Fruit fly (Drosophila melanogaster) whole organism, embryonic: Measurements from ENCODE around the gene Egfrap.

ENCODE experiments used
- Asciz ChIP-seq: fragments of 200-800 bp; sonication (Bioruptor generic); optimal IDR thresholded peaks from 2 replicates; lab custom pipeline; 2017; ENCODE audit warnings: missing biosample characterization, mild to moderate bottlenecking, missing genetic modification characterization, missing genetic modification reagents
- B-H1 ChIP-seq: fragments of 200-800 bp; sonication (Bioruptor generic); IDR thresholded peaks from 3 replicates; pipeline ENCODE4 v1.3.6; 2022; ENCODE audit warnings: missing biosample characterization, missing genetic modification characterization
- Bdp1 ChIP-seq: fragments of 200-800 bp; sonication (Bioruptor generic); optimal IDR thresholded peaks from 3 replicates; lab custom pipeline; 2016; ENCODE audit warnings: missing biosample characterization, missing genetic modification characterization
- CG10267 ChIP-seq: fragments of 200-800 bp; sonication (Bioruptor generic); optimal IDR thresholded peaks from 2 replicates; lab custom pipeline; 2018; ENCODE audit warnings: missing biosample characterization, mild to moderate bottlenecking, missing genetic modification characterization, moderate library complexity
- CG11723 ChIP-seq: fragments of 200-800 bp; sonication (Bioruptor generic); optimal IDR thresholded peaks from 2 replicates; lab custom pipeline; 2017; ENCODE audit warnings: missing biosample characterization, mild to moderate bottlenecking, missing genetic modification characterization
- CG12391 ChIP-seq: fragments of 200-800 bp; sonication (Bioruptor generic); optimal IDR thresholded peaks from 3 replicates; lab custom pipeline; 2018; ENCODE audit warnings: missing biosample characterization, mild to moderate bottlenecking, missing genetic modification characterization, moderate library complexity
- CG13775 ChIP-seq: fragments of 200-800 bp; sonication (Bioruptor generic); optimal IDR thresholded peaks from 3 replicates; lab custom pipeline; 2017; ENCODE audit warnings: missing biosample characterization, mild to moderate bottlenecking, missing genetic modification characterization
- CG14965 ChIP-seq: fragments of 200-800 bp; sonication (Bioruptor generic); optimal IDR thresholded peaks from 2 replicates; lab custom pipeline; 2016; ENCODE audit warnings: missing biosample characterization, missing genetic modification characterization, borderline replicate concordance
- CG15011 ChIP-seq: fragments of 200-800 bp; sonication (Bioruptor generic); optimal IDR thresholded peaks from 3 replicates; lab custom pipeline; 2018; ENCODE audit warnings: missing biosample characterization, mild to moderate bottlenecking, missing genetic modification characterization
- CG1529 ChIP-seq: fragments of 200-800 bp; sonication (Bioruptor generic); optimal IDR thresholded peaks from 3 replicates; lab custom pipeline; 2018; ENCODE audit warnings: missing biosample characterization, missing genetic modification characterization
- CG2199 ChIP-seq: fragments of 200-800 bp; sonication (Bioruptor generic); IDR thresholded peaks from 3 replicates; pipeline ENCODE4 v1.3.6; 2022; ENCODE audit warnings: missing biosample characterization, missing genetic modification characterization
- CG2678 ChIP-seq: fragments of 200-800 bp; sonication (Bioruptor generic); optimal IDR thresholded peaks from 3 replicates; lab custom pipeline; 2019; ENCODE audit warnings: missing biosample characterization, mild to moderate bottlenecking, missing genetic modification characterization, moderate library complexity
- CG5245 ChIP-seq: fragments of 200-800 bp; sonication (Bioruptor generic); optimal IDR thresholded peaks from 3 replicates; lab custom pipeline; 2016; ENCODE audit warnings: missing biosample characterization, missing genetic modification characterization
- CG7271 ChIP-seq: fragments of 200-800 bp; sonication (Bioruptor generic); optimal IDR thresholded peaks from 2 replicates; lab custom pipeline; 2018; ENCODE audit warnings: missing biosample characterization, mild to moderate bottlenecking, missing genetic modification characterization, moderate library complexity
- CG8944 ChIP-seq: fragments of 200-800 bp; sonication (Bioruptor generic); optimal IDR thresholded peaks from 3 replicates; lab custom pipeline; 2016; ENCODE audit warnings: missing biosample characterization, missing genetic modification characterization
- CHES-1-like ChIP-seq: fragments of 200-800 bp; sonication (Bioruptor generic); optimal IDR thresholded peaks from 2 replicates; lab custom pipeline; 2016; ENCODE audit warnings: missing biosample characterization, missing genetic modification characterization
- Camta ChIP-seq: fragments of 200-800 bp; sonication (Bioruptor generic); optimal IDR thresholded peaks from 2 replicates; lab custom pipeline; 2016; ENCODE audit warnings: missing biosample characterization, missing genetic modification characterization
- CkIIα-i1 ChIP-seq: fragments of 200-800 bp; sonication (Bioruptor generic); IDR thresholded peaks from 2 replicates; pipeline ENCODE4 v1.3.6; 2022; ENCODE audit warnings: missing biosample characterization, missing genetic modification characterization
- Deaf1 ChIP-seq: fragments of 200-800 bp; optimal IDR thresholded peaks from 3 replicates; lab custom pipeline; 2019; ENCODE audit warnings: missing biosample characterization, mild to moderate bottlenecking, missing genetic modification characterization, moderate library complexity
- Doc2 ChIP-seq: fragments of 200-800 bp; sonication (Bioruptor generic); IDR thresholded peaks from 2 replicates; pipeline ENCODE4 v1.3.6; 2022; ENCODE audit warnings: missing biosample characterization, missing genetic modification characterization
- GATAe ChIP-seq: fragments of 200-800 bp; sonication (Bioruptor generic); conservative IDR thresholded peaks from 2 replicates; pipeline ENCODE4 v1.3.6; 2022; ENCODE audit warnings: missing biosample characterization, missing genetic modification characterization
- HHEX ChIP-seq: fragments of 200-800 bp; sonication (Bioruptor generic); optimal IDR thresholded peaks from 3 replicates; lab custom pipeline; 2017; ENCODE audit warnings: missing biosample characterization, mild to moderate bottlenecking, missing genetic modification characterization, missing genetic modification reagents
- HLHmδ ChIP-seq: fragments of 200-800 bp; sonication (Bioruptor generic); optimal IDR thresholded peaks from 2 replicates; lab custom pipeline; 2018; ENCODE audit warnings: missing biosample characterization, mild to moderate bottlenecking, missing genetic modification characterization, moderate library complexity
- Hey ChIP-seq: fragments of 200-800 bp; sonication (Bioruptor generic); optimal IDR thresholded peaks from 3 replicates; lab custom pipeline; 2018; ENCODE audit warnings: missing biosample characterization, mild to moderate bottlenecking, missing genetic modification characterization
- Hr3 ChIP-seq: fragments of 200-800 bp; sonication (Bioruptor generic); optimal IDR thresholded peaks from 3 replicates; lab custom pipeline; 2016; ENCODE audit warnings: missing biosample characterization, missing genetic modification characterization
- Neu2 ChIP-seq: fragments of 200-800 bp; sonication (Bioruptor generic); optimal IDR thresholded peaks from 3 replicates; lab custom pipeline; 2016; ENCODE audit warnings: missing biosample characterization, missing genetic modification characterization, borderline replicate concordance
- Optix ChIP-seq: fragments of 200-800 bp; sonication (Bioruptor generic); IDR thresholded peaks from 3 replicates; pipeline ENCODE4 v1.3.6; 2022; ENCODE audit warnings: missing biosample characterization, missing genetic modification characterization
- Sox102F ChIP-seq: fragments of 200-800 bp; sonication (Bioruptor generic); optimal IDR thresholded peaks from 2 replicates; lab custom pipeline; 2018; ENCODE audit warnings: missing biosample characterization, mild to moderate bottlenecking, missing genetic modification characterization, moderate library complexity
- abd-A ChIP-seq: fragments of 200-800 bp; sonication (Bioruptor generic); optimal IDR thresholded peaks from 3 replicates; lab custom pipeline; 2019; ENCODE audit warnings: missing biosample characterization, mild to moderate bottlenecking, missing genetic modification characterization, moderate library complexity
- al ChIP-seq: fragments of 200-800 bp; sonication (Bioruptor generic); IDR thresholded peaks from 2 replicates; pipeline ENCODE4 v1.3.6; 2022; ENCODE audit warnings: missing biosample characterization, missing genetic modification characterization
- caup ChIP-seq: fragments of 200-800 bp; sonication (Bioruptor generic); optimal IDR thresholded peaks from 3 replicates; lab custom pipeline; 2017; ENCODE audit warnings: missing biosample characterization, mild to moderate bottlenecking, missing genetic modification characterization, moderate library complexity; ENCODE audit not compliant: severe bottlenecking
- chinmo ChIP-seq: fragments of 200-800 bp; sonication (Bioruptor generic); IDR thresholded peaks from 4 replicates; pipeline ENCODE4 v1.3.6; 2022; ENCODE audit warnings: missing biosample characterization, missing genetic modification characterization; ENCODE audit not compliant: partially characterized antibody
- chn ChIP-seq: fragments of 200-800 bp; sonication (Bioruptor generic); optimal IDR thresholded peaks from 2 replicates; lab custom pipeline; 2016; ENCODE audit warnings: missing biosample characterization, missing genetic modification characterization
- dpn ChIP-seq, 2 experiments: fragments of 200-800 bp; sonication (Bioruptor generic); optimal IDR thresholded peaks; 3 replicates each; lab custom pipeline; 2016; ENCODE audit warnings: missing biosample characterization in 2 of 2, missing genetic modification characterization in 2 of 2
- fd102C ChIP-seq: fragments of 200-800 bp; sonication (Bioruptor generic); optimal IDR thresholded peaks from 2 replicates; lab custom pipeline; 2018; ENCODE audit warnings: missing biosample characterization, mild to moderate bottlenecking, missing genetic modification characterization, moderate library complexity
- grn ChIP-seq: fragments of 200-800 bp; sonication (Bioruptor generic); optimal IDR thresholded peaks from 3 replicates; lab custom pipeline; 2017; ENCODE audit warnings: missing biosample characterization, missing genetic modification characterization
- hkb ChIP-seq, 2 experiments: fragments of 200-800 bp in 1 of 2; fragments of >200 bp in 1 of 2; sonication (Bioruptor generic) in 1 of 2; IDR thresholded peaks in 1 of 2; optimal IDR thresholded peaks in 1 of 2; 2 replicates each; pipeline versions ENCODE4 v1.3.6 to Lab custom; 2017 to 2022; ENCODE audit warnings: missing biosample characterization in 1 of 2, missing genetic modification characterization in 1 of 2
- pb ChIP-seq: fragments of 200-800 bp; sonication (Bioruptor generic); optimal IDR thresholded peaks from 3 replicates; lab custom pipeline; 2016; ENCODE audit warnings: missing biosample characterization, missing genetic modification characterization
- peb ChIP-seq: fragments of 200-800 bp; sonication (Bioruptor generic); IDR thresholded peaks from 2 replicates; pipeline ENCODE4 v1.3.6; 2022; ENCODE audit warnings: missing biosample characterization, missing genetic modification characterization
- sima ChIP-seq: fragments of 200-800 bp; sonication (Bioruptor generic); optimal IDR thresholded peaks from 2 replicates; lab custom pipeline; 2016; ENCODE audit warnings: missing biosample characterization, missing genetic modification characterization
- sisA ChIP-seq: fragments of 200-800 bp; sonication (Bioruptor generic); IDR thresholded peaks from 2 replicates; pipeline ENCODE4 v1.3.6; 2022; ENCODE audit warnings: missing biosample characterization, missing genetic modification characterization
- slbo ChIP-seq: fragments of 200-800 bp; sonication (Bioruptor generic); IDR thresholded peaks from 2 replicates; pipeline ENCODE4 v1.3.6; 2022; ENCODE audit warnings: missing biosample characterization, missing genetic modification characterization
- sqz ChIP-seq: fragments of 200-800 bp; sonication (Bioruptor generic); optimal IDR thresholded peaks from 3 replicates; lab custom pipeline; 2018; ENCODE audit warnings: missing biosample characterization, mild to moderate bottlenecking, missing genetic modification characterization
- tna ChIP-seq: fragments of 200-800 bp; sonication (Bioruptor generic); IDR thresholded peaks from 2 replicates; pipeline ENCODE4 v1.3.6; 2022; ENCODE audit warnings: missing biosample characterization, missing genetic modification characterization; ENCODE audit not compliant: partially characterized antibody
- twi ChIP-seq: fragments of 200-800 bp; optimal IDR thresholded peaks from 2 replicates; lab custom pipeline; 2019; ENCODE audit warnings: missing biosample characterization, mild to moderate bottlenecking, missing genetic modification characterization, moderate library complexity
- wdn ChIP-seq: fragments of 200-800 bp; sonication (Bioruptor generic); IDR thresholded peaks from 2 replicates; pipeline ENCODE4 v1.3.6; 2022; ENCODE audit warnings: missing biosample characterization, missing genetic modification characterization
- wor ChIP-seq: fragments of 200-800 bp; sonication (Bioruptor generic); IDR thresholded peaks from 2 replicates; pipeline ENCODE4 v1.3.6; 2022; ENCODE audit warnings: missing biosample characterization, missing genetic modification characterization

The Egfrap gene

dm6 chr3L:5974575-5975421 is 24.3 kb upstream of the Egfrap start (continued):
- TF ChIP-seq wdn (GFP tag; lab: Robert Waterston, UW), result no peak
- peak; percentile 96 for TF ChIP-seq grn (GFP tag; lab: Kevin White, UChicago)
- TF ChIP-seq Hey (tag; lab: Kevin White, UChicago), result no peak
- TF ChIP-seq Optix (GFP tag; lab: Robert Waterston, UW), result 0 out of 3 replicates have a peak, but pooled peaks have one; percentile 30
- peak; percentile 73 for TF ChIP-seq Camta (GFP tag; lab: Kevin White, UChicago)
- peak; percentile 6 for TF ChIP-seq caup (GFP tag; lab: Kevin White, UChicago)
- peak; percentile 25 for TF ChIP-seq pb (GFP tag; lab: Kevin White, UChicago)
- TF ChIP-seq CG1529 (GFP tag; lab: Kevin White, UChicago), result peak; percentile 52
- TF ChIP-seq, all 482 proteins: peak for 193

- TF ChIP-seq al (GFP tag; lab: Robert Waterston, UW), result no peak
- TF ChIP-seq wor (GFP tag; lab: Robert Waterston, UW), result no peak
- no peak for TF ChIP-seq CG14965 (GFP tag; lab: Kevin White, UChicago)
- no peak for TF ChIP-seq Neu2 (GFP tag; lab: Kevin White, UChicago)
- no peak for TF ChIP-seq CG12391 (tag; lab: Kevin White, UChicago)
- TF ChIP-seq chinmo (GFP tag; lab: Robert Waterston, UW), result 0 out of 4 replicates have a peak, but pooled peaks have one; percentile 34
- no peak for TF ChIP-seq CG11723 (GFP tag; lab: Kevin White, UChicago)
- TF ChIP-seq Hr3, result no peak
- TF ChIP-seq sqz (GFP tag; lab: Kevin White, UChicago), result peak; percentile 34
- TF ChIP-seq CG2199 (GFP tag; lab: Robert Waterston, UW), result 0 out of 3 replicates have a peak, but pooled peaks have one; percentile 62
- no peak for TF ChIP-seq sima
- TF ChIP-seq hkb (optimal IDR thresholded peaks at IDR 0.05; lab: Kevin White, UChicago), result no peak
- no peak for TF ChIP-seq hkb (GFP tag; IDR thresholded peaks at IDR 0.05; lab: Robert Waterston, UW)
- TF ChIP-seq CkIIα-i1 (GFP tag; lab: Robert Waterston, UW), result no peak
- no peak for TF ChIP-seq CG8944
- no peak for TF ChIP-seq CG13775
- TF ChIP-seq dpn (GFP tag; optimal IDR thresholded peaks at IDR 0.05; lab: Kevin White, UChicago), result no peak
- TF ChIP-seq GATAe, result no peak
- TF ChIP-seq twi (tag; lab: Kevin White, UChicago), result peak; percentile 65
- no peak for TF ChIP-seq CG15011 (GFP tag; lab: Kevin White, UChicago)
- no peak for TF ChIP-seq tna (GFP tag; lab: Robert Waterston, UW)
- TF ChIP-seq slbo (GFP tag; lab: Robert Waterston, UW), result no peak
- no peak for TF ChIP-seq CG7271 (tag; lab: Kevin White, UChicago)
- no peak for TF ChIP-seq Bdp1 (GFP tag; lab: Kevin White, UChicago)
- no peak for TF ChIP-seq sisA (GFP tag; lab: Robert Waterston, UW)
- no peak for TF ChIP-seq Deaf1 (tag; lab: Kevin White, UChicago)
- TF ChIP-seq CG2678 (tag; lab: Kevin White, UChicago), result no peak
- peak; percentile 33 for TF ChIP-seq Sox102F (GFP tag; lab: Kevin White, UChicago)
- no peak for TF ChIP-seq chn
- TF ChIP-seq B-H1 (GFP tag; lab: Robert Waterston, UW), result no peak
- no peak for TF ChIP-seq Doc2 (GFP tag; lab: Robert Waterston, UW)
- peak; percentile 86 for TF ChIP-seq abd-A (tag; lab: Kevin White, UChicago)
- no peak for TF ChIP-seq CG10267
- no peak for TF ChIP-seq fd102C (GFP tag; lab: Kevin White, UChicago)
- no peak for TF ChIP-seq HLHmδ
- no peak for TF ChIP-seq CG5245
- TF ChIP-seq Asciz (GFP tag; lab: Kevin White, UChicago), result no peak
- no peak for TF ChIP-seq HHEX
- no peak for TF ChIP-seq peb
- TF ChIP-seq CHES-1-like (GFP tag; lab: Kevin White, UChicago), result no peak
These were observed 21.0 kb upstream of the Egfrap start for dm6 chr3L:5971440-5971839.
